Worm (Caenorhabditis elegans) whole organism, L4/young adult: ENCODE data around the gene F47C12.6.

ENCODE experiments used
- W03F9.2 ChIP-seq: fragments of 150-350 bp; optimal IDR thresholded peaks from 2 replicates; lab custom pipeline; 2014; ENCODE audit warnings: missing biosample characterization, missing genetic modification characterization
- dao-5 ChIP-seq: sonication (generic microtip); optimal IDR thresholded peaks from 2 replicates; lab custom pipeline; 2016; ENCODE audit warnings: missing genotype, missing genetic modification characterization, moderate library complexity, missing compliant biosample characterization
- him-1 ChIP-seq: sonication (generic microtip); optimal IDR thresholded peaks from 2 replicates; lab custom pipeline; 2016; ENCODE audit warnings: missing genotype, missing genetic modification reagents, missing genetic modification characterization, missing compliant biosample characterization

F47C12.6 gene

ce11 chrIV:3999662-4000061, 6.5 kb upstream of the F47C12.6 start:
- TF ChIP-seq dao-5 (tag; lab: Kevin White, UChicago): no peak
- TF ChIP-seq W03F9.2 (tag; lab: Kevin White, UChicago): no peak
- TF ChIP-seq him-1: no peak

- TF ChIP-seq dao-5 (tag; lab: Kevin White, UChicago) (no peak), him-1 (no peak)
Measured at ce11 chrIV:3998517-3998916, 5.3 kb upstream of the F47C12.6 start, which contains the start of gene F47C12.8. Gene F47C12.8, minus strand, starts transcription at chrIV:3998617.

- TF ChIP-seq W03F9.2 (tag; lab: Kevin White, UChicago) (no peak), him-1 (no peak), dao-5 (tag; lab: Kevin White, UChicago) (no peak)
Measured at ce11 chrIV:3995384-3995783, 2.2 kb upstream of the F47C12.6 start, which contains the start of gene F47C12.7. Gene F47C12.7, minus strand, starts transcription at chrIV:3995484.

- TF ChIP-seq W03F9.2 (tag; lab: Kevin White, UChicago) (no peak), him-1 (no peak), dao-5 (tag; lab: Kevin White, UChicago) (no peak)
Measured at ce11 chrIV:3994318-3994717, 1.1 kb upstream of the F47C12.6 start, which contains the start of gene F47C12.13. Gene F47C12.13, minus strand, starts transcription at chrIV:3994418.

- TF ChIP-seq W03F9.2 (tag; lab: Kevin White, UChicago) (no peak), dao-5 (tag; lab: Kevin White, UChicago) (no peak), him-1 (no peak)
Measured at ce11 chrIV:3988638-3989152, 4.5 kb downstream of the F47C12.6 start, which contains the start of gene clec-78. Gene clec-78, plus strand, starts transcription at chrIV:3989102.

ce11 chrIV:3988132-3988531, 5.1 kb downstream of the F47C12.6 start:
- TF ChIP-seq dao-5 (tag; lab: Kevin White, UChicago) (no peak), him-1 (no peak), W03F9.2 (tag; lab: Kevin White, UChicago) (no peak)

ce11 chrIV:3981601-3982000, 11.6 kb downstream of the F47C12.6 start, which contains the start of gene srh-223:
Gene srh-223, plus strand, starts transcription at chrIV:3981901.
- no peak for TF ChIP-seq W03F9.2 (tag; lab: Kevin White, UChicago)
- TF ChIP-seq him-1: no peak
- no peak for TF ChIP-seq dao-5 (tag; lab: Kevin White, UChicago)

DNA sequence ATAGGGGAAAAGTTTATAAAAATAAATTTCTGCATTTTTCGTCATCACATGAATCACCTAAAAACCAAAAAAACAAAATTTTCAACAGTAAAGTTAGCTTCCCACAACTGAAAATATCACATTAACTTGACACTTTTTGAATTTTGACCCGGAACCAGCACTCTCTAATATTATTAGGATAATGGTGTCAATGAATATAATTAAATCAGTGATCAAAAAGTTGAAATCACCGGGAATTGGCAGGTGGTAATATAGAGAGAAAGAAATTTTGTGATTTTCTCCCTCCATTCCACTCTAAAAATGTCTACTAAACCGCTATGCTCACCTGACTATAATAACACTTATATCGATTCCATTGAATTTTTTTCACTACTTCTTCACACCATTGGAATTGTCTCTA, 13.7 kb downstream of the F47C12.6 start, which contains the start of gene srh-222:
Gene srh-222 (plus strand): TSS at position 301 of the 400 bp plus-strand sequence.
- TF ChIP-seq him-1 (no peak), dao-5 (tag; lab: Kevin White, UChicago) (no peak), W03F9.2 (tag; lab: Kevin White, UChicago) (no peak)

- TF ChIP-seq dao-5 (tag; lab: Kevin White, UChicago): no peak
- TF ChIP-seq him-1: no peak
- TF ChIP-seq W03F9.2 (tag; lab: Kevin White, UChicago): no peak
Measured at ce11 chrIV:3977965-3978523, 15.1 kb downstream of the F47C12.6 start, which contains the start of gene srh-220. Gene srh-220, minus strand, starts transcription at chrIV:3978015.

ce11 chrIV:3973049-3973448, 20.1 kb downstream of the F47C12.6 start, which contains the start of gene clec-79:
Gene clec-79, plus strand, starts transcription at chrIV:3973349.
- TF ChIP-seq him-1 (no peak), dao-5 (tag; lab: Kevin White, UChicago) (no peak), W03F9.2 (tag; lab: Kevin White, UChicago) (no peak)

DNA sequence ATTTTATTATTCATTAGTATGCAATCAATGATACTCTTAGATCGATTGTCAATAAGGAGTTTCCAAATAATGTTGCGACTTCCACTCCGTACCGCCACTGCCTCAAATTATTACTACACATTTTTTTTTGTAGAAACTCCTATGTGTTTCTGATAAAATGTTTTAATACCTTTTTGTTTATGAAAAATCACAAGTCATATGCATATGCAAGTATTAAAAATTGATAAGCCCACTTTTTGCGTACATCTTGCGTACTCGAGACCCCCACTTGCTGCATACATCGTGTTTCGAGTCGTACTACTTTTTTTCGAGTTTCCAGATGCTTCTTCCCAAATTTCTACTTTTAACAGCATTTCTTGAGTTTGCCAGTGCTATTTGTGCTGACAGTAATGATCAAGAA, 28.2 kb downstream of the F47C12.6 start, which contains the start of gene clec-76:
Gene clec-76 (plus strand): TSS at position 234 of the 400 bp plus-strand sequence.
- TF ChIP-seq W03F9.2 (tag; lab: Kevin White, UChicago) (no peak), him-1 (no peak), dao-5 (tag; lab: Kevin White, UChicago) (no peak)

ce11 chrIV:3963498-3963897, 29.7 kb downstream of the F47C12.6 start:
- TF ChIP-seq W03F9.2 (tag; lab: Kevin White, UChicago) (no peak), him-1 (no peak), dao-5 (tag; lab: Kevin White, UChicago) (no peak)

ce11 chrIV:3962584-3962983, 30.6 kb downstream of the F47C12.6 start, which contains the start of gene Y46C8AM.1:
Gene Y46C8AM.1, plus strand, starts transcription at chrIV:3962884.
- TF ChIP-seq dao-5 (tag; lab: Kevin White, UChicago) (no peak), W03F9.2 (tag; lab: Kevin White, UChicago) (no peak), him-1 (no peak)

DNA sequence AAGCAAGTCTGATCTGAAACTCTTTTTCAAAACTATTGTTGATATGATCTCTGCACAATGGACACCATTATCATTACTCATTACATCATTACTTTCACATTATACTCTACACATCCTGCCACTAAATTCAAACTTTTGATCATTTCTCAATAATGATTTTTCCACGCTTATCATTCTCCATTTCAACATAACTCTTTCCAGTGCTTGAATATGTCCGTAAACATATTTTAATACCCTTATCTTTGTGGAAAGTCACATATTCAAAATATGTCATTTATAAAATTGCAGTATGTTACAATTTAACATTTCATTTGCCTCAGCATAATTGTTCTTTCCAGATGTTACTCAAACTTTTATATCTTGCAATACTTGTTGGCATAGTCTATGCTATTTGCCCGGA, 32.8 kb downstream of the F47C12.6 start, which contains the start of gene clec-75:
Gene clec-75 (plus strand): TSS at position 339 of the 400 bp plus-strand sequence.
- TF ChIP-seq W03F9.2 (tag; lab: Kevin White, UChicago): no peak
- TF ChIP-seq dao-5 (tag; lab: Kevin White, UChicago): no peak
- TF ChIP-seq him-1: no peak
